Worm (Caenorhabditis elegans): Measurements from ENCODE around the gene acbp-3.
A peak's percentile ranks its signal among the peaks of the same experiment; 100 is the strongest.

acbp-3 gene

ce11 chrX:10927136-10927535, 24.1 kb downstream of the acbp-3 start:
- no peak for TF ChIP-seq dve-1 (tag; optimal IDR thresholded peaks at IDR 0.05)
- TF ChIP-seq eyg-1 (tag; optimal IDR thresholded peaks at IDR 0.05), result no peak
- TF ChIP-seq tbx-2 (tag; optimal IDR thresholded peaks at IDR 0.05), result peak; percentile 48
- no peak for TF ChIP-seq unc-86 (tag; optimal IDR thresholded peaks at IDR 0.05)
- TF ChIP-seq ahr-1 (tag; optimal IDR thresholded peaks at IDR 0.05), result no peak
- no peak for TF ChIP-seq T23F11.4 (GFP tag; optimal IDR thresholded peaks at IDR 0.05)
- no peak for TF ChIP-seq elt-2 (tag; optimal IDR thresholded peaks at IDR 0.05)
- TF ChIP-seq mec-3 (tag; optimal IDR thresholded peaks at IDR 0.05; ENCODE audit: borderline replicate concordance), result no peak
- TF ChIP-seq sdc-2 (tag; optimal IDR thresholded peaks at IDR 0.05), result peak; percentile 14
- no peak for TF ChIP-seq dmd-4 (tag; optimal IDR thresholded peaks at IDR 0.05; ENCODE audit: borderline replicate concordance)
- TF ChIP-seq ceh-18 (tag; optimal IDR thresholded peaks at IDR 0.05), result no peak
- no peak for TF ChIP-seq K09A11.1 (tag; optimal IDR thresholded peaks at IDR 0.05; ENCODE audit: insufficient read depth)
- TF ChIP-seq unc-3 (GFP tag; conservative IDR thresholded peaks at IDR 0.05), result no peak
- no peak for TF ChIP-seq unc-3 (tag; optimal IDR thresholded peaks at IDR 0.05)

- TF ChIP-seq nhr-11 (tag; optimal IDR thresholded peaks at IDR 0.05), result no peak
- TF ChIP-seq che-1 (tag; optimal IDR thresholded peaks at IDR 0.05), result no peak
- no peak for TF ChIP-seq sdc-2 (tag; optimal IDR thresholded peaks at IDR 0.05)
- no peak for TF ChIP-seq gmeb-2 (tag; optimal IDR thresholded peaks at IDR 0.05)
- no peak for TF ChIP-seq ceh-45 (GFP tag; IDR thresholded peaks at IDR 0.05)
- TF ChIP-seq C08G9.2 (tag; optimal IDR thresholded peaks at IDR 0.05), result no peak
Measured at ce11 chrX:10928948-10929563, 26.0 kb downstream of the acbp-3 start, which contains the start of gene dgn-1. dgn-1 (minus strand) TSS chrX:10928998.

- TF ChIP-seq pros-1 (tag; optimal IDR thresholded peaks at IDR 0.05) (no peak), unc-3 (GFP tag; conservative IDR thresholded peaks at IDR 0.05) (no peak), unc-3 (tag; optimal IDR thresholded peaks at IDR 0.05) (no peak), unc-55 (GFP tag; optimal IDR thresholded peaks at IDR 0.05) (peak; percentile 17), pha-4 (tag; optimal IDR thresholded peaks at IDR 0.05) (no peak), unc-42 (tag; optimal IDR thresholded peaks at IDR 0.05) (no peak)
Measured at ce11 chrX:10932087-10932486, 29.0 kb downstream of the acbp-3 start.

- TF ChIP-seq dmd-4 (tag; optimal IDR thresholded peaks at IDR 0.05; ENCODE audit: borderline replicate concordance), result no peak
- peak; percentile 64 for TF ChIP-seq unc-42 (tag; optimal IDR thresholded peaks at IDR 0.05)
- peak; percentile 36 for TF ChIP-seq ceh-31 (tag; optimal IDR thresholded peaks at IDR 0.05)
Measured at ce11 chrX:10933308-10934014, 30.4 kb downstream of the acbp-3 start.

ce11 chrX:10941255-10941654, 38.2 kb downstream of the acbp-3 start, which contains the start of gene pho-7:
pho-7 (minus strand) TSS chrX:10941355.
- no peak for TF ChIP-seq nfya-1 (tag; optimal IDR thresholded peaks at IDR 0.05)
- no peak for TF ChIP-seq C08G9.2 (tag; optimal IDR thresholded peaks at IDR 0.05)
- no peak for TF ChIP-seq dve-1 (tag; optimal IDR thresholded peaks at IDR 0.05)
- TF ChIP-seq unc-42 (tag; optimal IDR thresholded peaks at IDR 0.05), result no peak
- no peak for TF ChIP-seq ceh-45 (GFP tag; IDR thresholded peaks at IDR 0.05)
- no peak for TF ChIP-seq hlh-15 (tag; optimal IDR thresholded peaks at IDR 0.05)
- TF ChIP-seq unc-3 (GFP tag; conservative IDR thresholded peaks at IDR 0.05), result no peak
- no peak for TF ChIP-seq unc-3 (tag; optimal IDR thresholded peaks at IDR 0.05)
- TF ChIP-seq ceh-31 (tag; optimal IDR thresholded peaks at IDR 0.05), result no peak
- TF ChIP-seq hlh-8 (tag; optimal IDR thresholded peaks at IDR 0.05), result no peak

ce11 chrX:10948852-10949251, 45.8 kb downstream of the acbp-3 start, which contains the start of gene T21B6.3:
T21B6.3 (minus strand) TSS chrX:10948952.
- no peak for TF ChIP-seq odd-2 (tag; optimal IDR thresholded peaks at IDR 0.05)
- TF ChIP-seq sox-2 (GFP tag; IDR thresholded peaks at IDR 0.05), result no peak
- TF ChIP-seq hlh-13 (GFP tag; optimal IDR thresholded peaks at IDR 0.05), result no peak
- no peak for TF ChIP-seq pax-1 (tag; optimal IDR thresholded peaks at IDR 0.05)
- TF ChIP-seq ref-2 (tag; optimal IDR thresholded peaks at IDR 0.05), result no peak

All from whole organism, late embryonic.